Worm (Caenorhabditis elegans) whole organism, midembryonic: ENCODE data around the gene B0361.14.

Experiments used
- med-1 ChIP-seq: sonication (generic microtip); optimal IDR thresholded peaks from 2 replicates; lab custom pipeline; 2017; ENCODE audit warnings: missing genetic modification characterization, mild to moderate bottlenecking, missing compliant biosample characterization, antibody characterized with exemption, missing genetic modification reagents; ENCODE audit not compliant: insufficient read depth
- ref-1 ChIP-seq: fragments of 200-800 bp; sonication (Bioruptor generic); conservative IDR thresholded peaks from 2 replicates; pipeline ENCODE4 v1.3.6; 2022; ENCODE audit warnings: missing genetic modification reagents, missing genetic modification characterization, missing compliant biosample characterization
- ztf-29 ChIP-seq: fragments of 200-800 bp; sonication (Bioruptor generic); IDR thresholded peaks from 2 replicates; pipeline ENCODE4 v1.3.6; 2022; ENCODE audit warnings: missing genetic modification reagents, missing genetic modification characterization, missing compliant biosample characterization

DNA sequence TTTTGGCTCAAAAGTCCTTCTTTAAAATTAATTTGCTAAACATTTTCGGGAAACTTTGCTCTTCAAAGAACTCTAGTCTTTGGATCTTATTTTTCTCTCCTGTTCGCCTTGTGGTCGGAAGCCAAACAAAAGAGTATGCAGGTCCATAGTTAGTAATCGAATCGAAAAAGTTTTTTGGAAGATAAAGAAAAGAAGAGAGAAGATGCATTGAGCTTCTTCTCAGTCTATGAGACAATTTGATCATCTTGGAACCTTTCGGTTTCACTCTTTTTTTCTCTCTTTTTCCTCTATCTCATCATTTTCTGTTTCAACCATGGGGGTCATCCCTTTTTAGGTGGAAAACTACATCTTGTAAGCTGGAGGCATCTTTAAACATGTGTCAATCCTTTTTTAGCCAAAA lies 45.7 kb downstream of the B0361.14 start:
- no peak for TF ChIP-seq ztf-29 (GFP tag; lab: Robert Waterston, UW)
- no peak for TF ChIP-seq ref-1
- TF ChIP-seq med-1 (GFP tag; lab: Kevin White, UChicago): no peak
